Worm (Caenorhabditis elegans): ENCODE measurements around the gene fbxb-30.

DNA sequence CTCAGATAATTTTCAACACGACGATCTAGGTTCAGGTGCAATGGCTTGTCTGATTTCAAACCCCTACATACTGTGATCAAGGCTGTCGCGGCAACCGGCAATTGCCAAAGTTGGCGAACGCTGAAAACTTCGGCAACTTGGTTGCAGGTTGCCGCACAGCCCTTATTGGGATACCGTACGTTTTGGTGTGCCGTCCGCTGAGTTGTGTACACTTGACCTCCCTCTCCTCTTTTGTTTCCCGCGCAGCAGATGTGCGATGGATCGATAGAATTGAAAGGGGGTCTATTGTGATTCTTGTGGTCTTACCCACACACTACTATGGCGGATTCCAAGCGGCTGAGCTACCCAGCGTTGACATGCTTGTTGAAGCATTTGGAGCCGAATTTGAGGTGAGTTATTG lies 41.0 kb downstream of the fbxb-30 start, which contains the start of the genes C32B5.18 and C32B5.7:
- TF ChIP-seq ama-1 (optimal IDR thresholded peaks at IDR 0.05) (no peak), flt-1 (GFP tag; IDR thresholded peaks at IDR 0.05) (no peak), sea-1 (GFP tag; conservative IDR thresholded peaks at IDR 0.05) (no peak), tra-4 (tag; optimal IDR thresholded peaks at IDR 0.05) (no peak), aly-1 (tag; optimal IDR thresholded peaks at IDR 0.05) (no peak), tbx-11 (GFP tag; IDR thresholded peaks at IDR 0.05) (no peak), F13C5.2 (tag; optimal IDR thresholded peaks at IDR 0.05) (no peak), B0310.2 (tag; optimal IDR thresholded peaks at IDR 0.05) (no peak), hmg-4 (GFP tag; optimal IDR thresholded peaks at IDR 0.05) (peak; percentile 6), tbx-37 (GFP tag; conservative IDR thresholded peaks at IDR 0.05) (no peak), ets-7 (tag; optimal IDR thresholded peaks at IDR 0.05) (no peak), ceh-36 (tag; optimal IDR thresholded peaks at IDR 0.05) (no peak)
